Worm (Caenorhabditis elegans): ENCODE data around the gene Y17G7B.17.

DNA sequence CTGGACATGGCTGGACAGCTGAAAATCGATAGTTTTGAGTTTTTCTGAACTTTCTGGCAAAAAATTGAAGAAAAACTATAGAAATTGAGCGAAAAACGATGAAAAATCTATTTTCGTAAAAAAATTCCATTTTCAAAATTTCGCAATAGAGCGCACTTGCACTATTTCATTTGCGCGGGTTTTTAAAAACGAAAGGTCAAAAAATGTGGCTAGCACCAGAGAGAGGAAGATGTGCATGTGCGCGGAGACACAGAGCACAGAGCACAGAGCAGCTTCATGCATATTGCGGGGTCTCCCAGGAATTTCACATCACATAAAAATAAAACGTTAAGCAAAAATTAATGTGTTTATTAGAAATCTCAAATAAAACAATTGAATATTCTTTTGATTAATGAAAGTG is 8.1 kb upstream of the Y17G7B.17 start, which contains the start of gene Y17G7B.18:
- TF ChIP-seq him-1 (tag; optimal IDR thresholded peaks at IDR 0.05), result peak; percentile 35
- TF ChIP-seq dao-5 (tag; optimal IDR thresholded peaks at IDR 0.05), result no peak
